Worm (Caenorhabditis elegans) whole organism, L1 larva: ENCODE results near the gene faah-4.

Source experiments
- C34B4.2 ChIP-seq: sonication (generic microtip); optimal IDR thresholded peaks from 2 replicates; lab custom pipeline; 2017; ENCODE audit warnings: mild to moderate bottlenecking, missing genetic modification characterization, missing compliant biosample characterization
- alr-1 ChIP-seq: fragments of 200-800 bp; sonication (Bioruptor generic); optimal IDR thresholded peaks from 2 replicates; lab custom pipeline; 2018; ENCODE audit warnings: borderline replicate concordance, mild to moderate bottlenecking, missing genetic modification characterization, missing compliant biosample characterization
- ama-1 ChIP-seq: fragments of 150-350 bp; optimal IDR thresholded peaks from 2 replicates; lab custom pipeline; 2014
- ceh-8 ChIP-seq: fragments of 200-800 bp; sonication (Bioruptor generic); optimal IDR thresholded peaks from 2 replicates; lab custom pipeline; 2018; ENCODE audit warnings: mild to moderate bottlenecking, missing genetic modification characterization, moderate library complexity, missing compliant biosample characterization
- ceh-82 ChIP-seq, 3 experiments: fragments of 150-350 bp in 1 of 3; sonication (generic microtip) in 2 of 3; optimal IDR thresholded peaks; 2 replicates each; lab custom pipeline; 2014 to 2017; ENCODE audit warnings: missing biosample characterization in 3 of 3, missing genetic modification characterization in 3 of 3
- dsc-1 ChIP-seq: sonication (generic microtip); optimal IDR thresholded peaks from 2 replicates; lab custom pipeline; 2016; ENCODE audit warnings: mild to moderate bottlenecking, missing genetic modification characterization, missing compliant biosample characterization
- efl-1 ChIP-seq, 4 experiments: fragments of 150-350 bp; optimal IDR thresholded peaks in 3 of 4; peaks in 1 of 4; 1 replicate in 1 of 4; 2 replicates in 3 of 4; lab custom pipeline; 2014; ENCODE audit warnings: missing biosample characterization in 2 of 4, missing genetic modification characterization in 2 of 4, missing genetic modification reagents in 2 of 4
- efl-3 ChIP-seq: fragments of 200-800 bp; sonication (Bioruptor generic); optimal IDR thresholded peaks from 2 replicates; lab custom pipeline; 2018; ENCODE audit warnings: mild to moderate bottlenecking, missing genetic modification characterization, missing compliant biosample characterization
- egl-13 ChIP-seq: sonication (generic microtip); optimal IDR thresholded peaks from 2 replicates; lab custom pipeline; 2016; ENCODE audit warnings: missing genotype, missing genetic modification reagents, missing genetic modification characterization, missing compliant biosample characterization
- elt-2 ChIP-seq: sonication (generic microtip); optimal IDR thresholded peaks from 2 replicates; lab custom pipeline; 2016; ENCODE audit warnings: missing genetic modification characterization, mild to moderate bottlenecking, inconsistent platforms, missing compliant biosample characterization, missing genetic modification reagents
- elt-3 ChIP-seq, 6 experiments: fragments of 150-350 bp in 1 of 6; sonication (generic microtip); optimal IDR thresholded peaks; 2 replicates each; lab custom pipeline; 2017 to 2018; ENCODE audit warnings: missing biosample characterization in 6 of 6, missing genetic modification characterization in 6 of 6, inconsistent platforms in 1 of 6
- ets-5 ChIP-seq: fragments of 200-800 bp; sonication (Bioruptor generic); IDR thresholded peaks from 2 replicates; pipeline ENCODE4 v1.3.6; 2022; ENCODE audit warnings: missing genetic modification characterization, missing compliant biosample characterization
- fkh-8 ChIP-seq: sonication (generic microtip); optimal IDR thresholded peaks from 2 replicates; lab custom pipeline; 2016; ENCODE audit warnings: mild to moderate bottlenecking, missing genetic modification characterization, missing compliant biosample characterization
- fos-1 ChIP-seq: fragments of 150-350 bp; optimal IDR thresholded peaks from 2 replicates; lab custom pipeline; 2014; ENCODE audit warnings: missing biosample characterization, missing genetic modification characterization
- grh-1 ChIP-seq: fragments of 200-800 bp; sonication (Bioruptor generic); IDR thresholded peaks from 2 replicates; pipeline ENCODE4 v1.3.6; 2022; ENCODE audit warnings: missing genetic modification reagents, missing genetic modification characterization, missing compliant biosample characterization
- isw-1 ChIP-seq: fragments of 200-800 bp; sonication (Bioruptor generic); IDR thresholded peaks from 2 replicates; pipeline ENCODE4 v1.3.6; 2022; ENCODE audit warnings: missing genetic modification characterization, missing compliant biosample characterization
- jun-1 ChIP-seq: fragments of 150-350 bp; optimal IDR thresholded peaks from 2 replicates; lab custom pipeline; 2014; ENCODE audit warnings: missing biosample characterization, missing genetic modification reagents, missing genetic modification characterization
- lin-13 ChIP-seq: fragments of 150-350 bp; optimal IDR thresholded peaks from 2 replicates; lab custom pipeline; 2014; ENCODE audit warnings: missing biosample characterization, missing genetic modification reagents, missing genetic modification characterization
- lin-14 ChIP-seq: fragments of 200-800 bp; sonication (Bioruptor generic); optimal IDR thresholded peaks from 2 replicates; lab custom pipeline; 2018; ENCODE audit warnings: mild to moderate bottlenecking, missing genetic modification characterization, moderate library complexity, missing compliant biosample characterization
- lin-35 ChIP-seq, 2 experiments: fragments of 150-350 bp; optimal IDR thresholded peaks; 2 replicates each; lab custom pipeline; 2014; ENCODE audit warnings: missing biosample characterization in 2 of 2, missing genetic modification characterization in 2 of 2, missing genetic modification reagents in 2 of 2
- lir-3 ChIP-seq: sonication (generic microtip); optimal IDR thresholded peaks from 2 replicates; lab custom pipeline; 2016; ENCODE audit warnings: mild to moderate bottlenecking, missing genetic modification characterization, moderate library complexity, missing compliant biosample characterization; ENCODE audit not compliant: poor library complexity
- lsy-2 ChIP-seq, 2 experiments: fragments of 150-350 bp; optimal IDR thresholded peaks; 2 replicates each; lab custom pipeline; 2014; ENCODE audit warnings: missing biosample characterization in 2 of 2, missing genetic modification characterization in 2 of 2
- mab-9 ChIP-seq: fragments of 200-800 bp; sonication (Bioruptor generic); IDR thresholded peaks from 2 replicates; pipeline ENCODE4 v1.3.6; 2022; ENCODE audit warnings: missing genetic modification reagents, missing genetic modification characterization, missing compliant biosample characterization
- mdl-1 ChIP-seq, 2 experiments: fragments of 150-350 bp; optimal IDR thresholded peaks; 2 replicates each; lab custom pipeline; 2014 to 2017; ENCODE audit warnings: missing biosample characterization in 2 of 2, missing genetic modification characterization in 2 of 2, inconsistent platforms in 1 of 2
- mep-1 ChIP-seq: fragments of 150-350 bp; optimal IDR thresholded peaks from 2 replicates; lab custom pipeline; 2014; ENCODE audit warnings: missing biosample characterization, missing genetic modification characterization
- nhr-19 ChIP-seq: fragments of 200-800 bp; sonication (Bioruptor generic); conservative IDR thresholded peaks from 2 replicates; pipeline ENCODE4 v1.3.6; 2022; ENCODE audit warnings: missing genetic modification characterization, missing compliant biosample characterization
- nhr-20 ChIP-seq: sonication (generic microtip); optimal IDR thresholded peaks from 2 replicates; lab custom pipeline; 2016; ENCODE audit warnings: mild to moderate bottlenecking, missing genetic modification characterization, missing compliant biosample characterization
- nhr-28 ChIP-seq: fragments of 150-350 bp; optimal IDR thresholded peaks from 2 replicates; lab custom pipeline; 2014; ENCODE audit warnings: missing biosample characterization, missing genetic modification characterization
- nhr-47 ChIP-seq: sonication (generic microtip); optimal IDR thresholded peaks from 2 replicates; lab custom pipeline; 2016; ENCODE audit warnings: mild to moderate bottlenecking, missing genetic modification characterization, moderate library complexity, missing compliant biosample characterization
- nhr-71 ChIP-seq: sonication (generic microtip); optimal IDR thresholded peaks from 2 replicates; lab custom pipeline; 2016; ENCODE audit warnings: mild to moderate bottlenecking, missing genetic modification characterization, moderate library complexity, missing compliant biosample characterization
- nhr-84 ChIP-seq: sonication (generic microtip); optimal IDR thresholded peaks from 2 replicates; lab custom pipeline; 2017; ENCODE audit warnings: missing biosample characterization, missing genetic modification characterization
- nhr-85 ChIP-seq: sonication (generic microtip); peaks from one replicate; lab custom pipeline; 2016; ENCODE audit warnings: missing genetic modification characterization, inconsistent platforms, missing compliant biosample characterization
- nhr-90 ChIP-seq: sonication (generic microtip); optimal IDR thresholded peaks from 2 replicates; lab custom pipeline; 2016; ENCODE audit warnings: mild to moderate bottlenecking, missing genetic modification characterization, missing compliant biosample characterization; ENCODE audit not compliant: poor library complexity
- pax-3 ChIP-seq: fragments of 200-800 bp; sonication (Bioruptor generic); optimal IDR thresholded peaks from 2 replicates; lab custom pipeline; 2018; ENCODE audit warnings: mild to moderate bottlenecking, missing genetic modification characterization, moderate library complexity, missing compliant biosample characterization
- rnt-1 ChIP-seq: sonication (generic microtip); optimal IDR thresholded peaks from 2 replicates; lab custom pipeline; 2016; ENCODE audit warnings: mild to moderate bottlenecking, missing genetic modification characterization, moderate library complexity, missing compliant biosample characterization
- snu-23 ChIP-seq: sonication (generic microtip); optimal IDR thresholded peaks from 2 replicates; lab custom pipeline; 2016; ENCODE audit warnings: missing genetic modification characterization, missing compliant biosample characterization
- sox-4 ChIP-seq: sonication (generic microtip); optimal IDR thresholded peaks from 2 replicates; lab custom pipeline; 2016; ENCODE audit warnings: missing genetic modification characterization, missing compliant biosample characterization
- sptf-1 ChIP-seq: fragments of 150-350 bp; optimal IDR thresholded peaks from 2 replicates; lab custom pipeline; 2014; ENCODE audit warnings: missing biosample characterization, missing genetic modification characterization
- sup-37 ChIP-seq: fragments of 200-800 bp; sonication (Bioruptor generic); optimal IDR thresholded peaks from 2 replicates; lab custom pipeline; 2018; ENCODE audit warnings: mild to moderate bottlenecking, missing genetic modification characterization, missing compliant biosample characterization
- swsn-7 ChIP-seq: sonication (generic microtip); optimal IDR thresholded peaks from 2 replicates; lab custom pipeline; 2016; ENCODE audit warnings: missing genetic modification characterization, missing compliant biosample characterization
- tlp-1 ChIP-seq: fragments of 150-350 bp; optimal IDR thresholded peaks from 2 replicates; lab custom pipeline; 2014; ENCODE audit warnings: missing biosample characterization, missing genetic modification characterization
- unc-30 ChIP-seq: sonication (generic microtip); optimal IDR thresholded peaks from 2 replicates; lab custom pipeline; 2017; ENCODE audit warnings: missing biosample characterization, missing genetic modification characterization
- unc-62 ChIP-seq: fragments of 150-350 bp; optimal IDR thresholded peaks from 2 replicates; lab custom pipeline; 2014; ENCODE audit warnings: missing biosample characterization, missing genetic modification reagents, missing genetic modification characterization
- unc-98 ChIP-seq: fragments of 200-800 bp; sonication (Bioruptor generic); IDR thresholded peaks from 2 replicates; pipeline ENCODE4 v1.3.6; 2022; ENCODE audit warnings: missing genetic modification characterization, missing compliant biosample characterization
- vab-15 ChIP-seq: sonication (generic microtip); optimal IDR thresholded peaks from 2 replicates; lab custom pipeline; 2017; ENCODE audit warnings: missing genotype, mild to moderate bottlenecking, missing genetic modification characterization, missing compliant biosample characterization
- zag-1 ChIP-seq: fragments of 150-350 bp; optimal IDR thresholded peaks from 2 replicates; lab custom pipeline; 2014; ENCODE audit warnings: missing biosample characterization, missing genetic modification characterization
- ztf-11 ChIP-seq, 2 experiments: sonication (generic microtip); optimal IDR thresholded peaks; 2 replicates each; lab custom pipeline; 2016 to 2017; ENCODE audit warnings: missing genetic modification characterization in 2 of 2, missing biosample characterization in 1 of 2, missing compliant biosample characterization in 1 of 2

The faah-4 gene

ce11 chrIII:11935948-11936280 is 26.2 kb upstream of the faah-4 start (continued):
- TF ChIP-seq lin-35 (GFP tag; optimal IDR thresholded peaks at IDR 0.05; lab: Kevin White, UChicago) (peak in 1 of 2 experiments; percentile 6), tlp-1 (tag; lab: Kevin White, UChicago) (no peak), swsn-7 (tag; lab: Kevin White, UChicago) (peak; percentile 45), nhr-84 (tag; lab: Kevin White, UChicago) (no peak), unc-30 (tag; lab: Kevin White, UChicago) (no peak), dsc-1 (tag; lab: Kevin White, UChicago) (peak; percentile 31), sptf-1 (tag; lab: Kevin White, UChicago) (no peak), elt-2 (tag; lab: Kevin White, UChicago) (no peak), lin-14 (GFP tag; lab: Kevin White, UChicago) (peak; percentile 86)

ce11 chrIII:11935032-11935947 is 25.6 kb upstream of the faah-4 start:
- peak; percentile 35 for TF ChIP-seq nhr-85 (tag; lab: Kevin White, UChicago)
- TF ChIP-seq snu-23 (GFP tag; lab: Kevin White, UChicago) = peak; percentile 12
- no peak for TF ChIP-seq nhr-84 (tag; lab: Kevin White, UChicago)
- TF ChIP-seq vab-15 (tag; lab: Kevin White, UChicago) = no peak
- TF ChIP-seq ama-1 (lab: Kevin White, UChicago) = peak; percentile 14
- no peak for TF ChIP-seq elt-3 (tag; optimal IDR thresholded peaks at IDR 0.05; lab: Kevin White, UChicago)
- peak in 1 of 3 experiments; percentile 23 for TF ChIP-seq ceh-82 (tag; optimal IDR thresholded peaks at IDR 0.05; lab: Kevin White, UChicago)
- no peak for TF ChIP-seq nhr-28
- TF ChIP-seq C34B4.2 = no peak
- peak in 1 of 2 experiments; percentile 9 for TF ChIP-seq lsy-2 (tag; optimal IDR thresholded peaks at IDR 0.05; lab: Kevin White, UChicago)
- no peak for TF ChIP-seq jun-1 (tag; lab: Kevin White, UChicago)
- no peak for TF ChIP-seq alr-1 (tag; lab: Kevin White, UChicago)
- TF ChIP-seq zag-1 (tag; lab: Kevin White, UChicago) = no peak
- no peak for TF ChIP-seq lin-13 (GFP tag; lab: Kevin White, UChicago)
- peak in 1 of 2 experiments; percentile 15 for TF ChIP-seq lin-35 (GFP tag; optimal IDR thresholded peaks at IDR 0.05; lab: Kevin White, UChicago)
- TF ChIP-seq ceh-8 = peak; percentile 46
- TF ChIP-seq nhr-47 (tag; lab: Kevin White, UChicago) = peak; percentile 64
- TF ChIP-seq egl-13 (tag; lab: Kevin White, UChicago) = peak; percentile 2
- TF ChIP-seq isw-1 (GFP tag; lab: Robert Waterston, UW) = no peak
- TF ChIP-seq unc-62 (GFP tag; lab: Kevin White, UChicago) = peak; percentile 44
- peak; percentile 66 for TF ChIP-seq nhr-71 (tag; lab: Kevin White, UChicago)
- peak; percentile 13 for TF ChIP-seq nhr-20 (tag; lab: Kevin White, UChicago)
- no peak for TF ChIP-seq sox-4
- TF ChIP-seq sup-37 (GFP tag; lab: Kevin White, UChicago) = peak; percentile 26
- TF ChIP-seq nhr-19 (GFP tag; lab: Robert Waterston, UW) = peak; percentile 42
- no peak for TF ChIP-seq efl-3
- peak; percentile 83 for TF ChIP-seq dsc-1 (tag; lab: Kevin White, UChicago)
- peak; percentile 49 for TF ChIP-seq pax-3 (tag; lab: Kevin White, UChicago)
- 0 out of 2 replicates have a peak, but pooled peaks have one; percentile 37 for TF ChIP-seq unc-98
- TF ChIP-seq ets-5 (GFP tag; lab: Robert Waterston, UW) = no peak
- no peak for TF ChIP-seq lir-3 (tag; lab: Kevin White, UChicago)
- TF ChIP-seq fkh-8 = peak; percentile 89
- peak; percentile 1 for TF ChIP-seq mep-1 (tag; lab: Kevin White, UChicago)
- peak; percentile 18 for TF ChIP-seq swsn-7 (tag; lab: Kevin White, UChicago)
- TF ChIP-seq fos-1 = no peak
- TF ChIP-seq efl-1 (optimal IDR thresholded peaks at IDR 0.05; lab: Kevin White, UChicago) = no peak
- no peak for TF ChIP-seq efl-1 (GFP tag; optimal IDR thresholded peaks at IDR 0.05 in 1 of 2; lab: Kevin White, UChicago)
- no peak for TF ChIP-seq lin-14 (GFP tag; lab: Kevin White, UChicago)
- no peak for TF ChIP-seq grh-1 (GFP tag; lab: Robert Waterston, UW)
- no peak for TF ChIP-seq nhr-90
- TF ChIP-seq ztf-11 (tag; optimal IDR thresholded peaks at IDR 0.05; lab: Kevin White, UChicago) = no peak
- TF ChIP-seq rnt-1 (tag; lab: Kevin White, UChicago) = peak; percentile 74
- no peak for TF ChIP-seq mab-9 (GFP tag; lab: Robert Waterston, UW)
- TF ChIP-seq mdl-1 (tag; optimal IDR thresholded peaks at IDR 0.05; lab: Kevin White, UChicago) = no peak
